Fruit fly (Drosophila melanogaster) whole organism, pupa: ENCODE measurements around the gene Plod.

Experiments used
- CG10348 ChIP-seq: fragments of 200-800 bp; sonication (Bioruptor generic); IDR thresholded peaks from 2 replicates; pipeline ENCODE4 v1.3.6; 2022; ENCODE audit warnings: missing biosample characterization, missing genetic modification characterization
- CG12605 ChIP-seq: fragments of 200-800 bp; sonication (Bioruptor generic); IDR thresholded peaks from 2 replicates; pipeline ENCODE4 v1.3.6; 2022; ENCODE audit warnings: missing biosample characterization, missing genetic modification characterization
- CG13204 ChIP-seq: fragments of 200-800 bp; sonication (Bioruptor generic); optimal IDR thresholded peaks from 2 replicates; lab custom pipeline; 2018; ENCODE audit warnings: missing biosample characterization, mild to moderate bottlenecking, missing genetic modification characterization, moderate library complexity
- CG14655 ChIP-seq: fragments of 200-800 bp; sonication (Bioruptor generic); optimal IDR thresholded peaks from 3 replicates; lab custom pipeline; 2017; ENCODE audit warnings: mild to moderate bottlenecking, missing biosample characterization, missing genetic modification reagents, missing genetic modification characterization
- CG15710 ChIP-seq: fragments of 200-800 bp; sonication (Bioruptor generic); optimal IDR thresholded peaks from 2 replicates; lab custom pipeline; 2018; ENCODE audit warnings: missing biosample characterization, mild to moderate bottlenecking, missing genetic modification characterization, moderate library complexity
- CG17806 ChIP-seq: fragments of 200-800 bp; sonication (Bioruptor generic); optimal IDR thresholded peaks from 2 replicates; lab custom pipeline; 2018; ENCODE audit warnings: missing biosample characterization, mild to moderate bottlenecking, missing genetic modification characterization, moderate library complexity
- CG32121 ChIP-seq: fragments of 200-800 bp; sonication (Bioruptor generic); IDR thresholded peaks from 2 replicates; pipeline ENCODE4 v1.3.6; 2022; ENCODE audit warnings: missing biosample characterization, missing genetic modification characterization
- CG34367 ChIP-seq: fragments of 200-800 bp; sonication (Bioruptor generic); optimal IDR thresholded peaks from 2 replicates; lab custom pipeline; 2018; ENCODE audit warnings: missing biosample characterization, mild to moderate bottlenecking, missing genetic modification characterization
- CG4496 ChIP-seq: fragments of 200-800 bp; sonication (Bioruptor generic); IDR thresholded peaks from 3 replicates; pipeline ENCODE4 v1.3.6; 2022; ENCODE audit warnings: missing biosample characterization, missing genetic modification characterization
- CG8159 ChIP-seq: fragments of 200-800 bp; sonication (Bioruptor generic); optimal IDR thresholded peaks from 3 replicates; lab custom pipeline; 2018; ENCODE audit warnings: missing biosample characterization, mild to moderate bottlenecking, missing genetic modification characterization, moderate library complexity
- CG8301 ChIP-seq: fragments of 200-800 bp; sonication (Bioruptor generic); optimal IDR thresholded peaks from 2 replicates; lab custom pipeline; 2018; ENCODE audit warnings: missing biosample characterization, mild to moderate bottlenecking, missing genetic modification characterization
- CG9948 ChIP-seq: fragments of 200-800 bp; sonication (Bioruptor generic); optimal IDR thresholded peaks from 2 replicates; lab custom pipeline; 2018; ENCODE audit warnings: missing biosample characterization, mild to moderate bottlenecking, missing genetic modification characterization, moderate library complexity
- D1 ChIP-seq: fragments of 200-800 bp; sonication (Bioruptor generic); optimal IDR thresholded peaks from 2 replicates; lab custom pipeline; 2018; ENCODE audit warnings: missing biosample characterization, mild to moderate bottlenecking, missing genetic modification characterization, moderate library complexity
- EcR ChIP-seq: fragments of 200-800 bp; sonication (Bioruptor generic); optimal IDR thresholded peaks from 3 replicates; lab custom pipeline; 2019; ENCODE audit warnings: missing biosample characterization, missing genetic modification characterization, mild to moderate bottlenecking, moderate library complexity, missing genetic modification reagents
- Ets98B ChIP-seq: fragments of 200-800 bp; sonication (Bioruptor generic); IDR thresholded peaks from 2 replicates; pipeline ENCODE4 v1.3.6; 2022; ENCODE audit warnings: missing biosample characterization, missing genetic modification characterization
- Pif1A ChIP-seq: fragments of 200-800 bp; sonication (Bioruptor generic); optimal IDR thresholded peaks from 3 replicates; lab custom pipeline; 2016; ENCODE audit warnings: missing biosample characterization, missing genetic modification characterization
- Pif1B ChIP-seq: fragments of 200-800 bp; sonication (Bioruptor generic); optimal IDR thresholded peaks from 3 replicates; lab custom pipeline; 2016; ENCODE audit warnings: missing biosample characterization, missing genetic modification characterization
- Snoo ChIP-seq: fragments of 200-800 bp; sonication (Bioruptor generic); optimal IDR thresholded peaks from 3 replicates; lab custom pipeline; 2017; ENCODE audit warnings: missing biosample characterization, mild to moderate bottlenecking, missing genetic modification characterization, inconsistent platforms
- fd96Ca ChIP-seq: fragments of 200-800 bp; sonication (Bioruptor generic); IDR thresholded peaks from 3 replicates; pipeline ENCODE4 v1.3.6; 2022; ENCODE audit warnings: missing biosample characterization, missing genetic modification characterization
- gl ChIP-seq: fragments of 200-800 bp; sonication (Bioruptor generic); optimal IDR thresholded peaks from 2 replicates; lab custom pipeline; 2018; ENCODE audit warnings: missing biosample characterization, mild to moderate bottlenecking, missing genetic modification characterization
- rn ChIP-seq: fragments of 200-800 bp; sonication (Bioruptor generic); IDR thresholded peaks from 2 replicates; pipeline ENCODE4 v1.3.6; 2022; ENCODE audit warnings: missing biosample characterization, missing genetic modification characterization

The Plod gene

dm6 chr3L:11164899-11165298, 40.9 kb downstream of the Plod start, which contains the start of gene Alg10:
Gene Alg10 (plus strand): TSS chr3L:11164971.
- TF ChIP-seq Pif1A (GFP tag; lab: Kevin White, UChicago) (no peak), CG17806 (no peak), CG15710 (tag; lab: Kevin White, UChicago) (no peak), Snoo (tag; lab: Kevin White, UChicago) (no peak), Ets98B (GFP tag; lab: Robert Waterston, UW) (no peak), rn (GFP tag; lab: Robert Waterston, UW) (no peak), CG14655 (GFP tag; lab: Kevin White, UChicago) (no peak), fd96Ca (GFP tag; lab: Robert Waterston, UW) (no peak), CG10348 (GFP tag; lab: Robert Waterston, UW) (no peak), CG8301 (tag; lab: Kevin White, UChicago) (no peak), CG13204 (no peak), CG4496 (GFP tag; lab: Robert Waterston, UW) (no peak), CG8159 (tag; lab: Kevin White, UChicago) (no peak), CG12605 (GFP tag; lab: Robert Waterston, UW) (no peak), CG32121 (GFP tag; lab: Robert Waterston, UW) (no peak), gl (no peak)

- TF ChIP-seq Pif1A (GFP tag; lab: Kevin White, UChicago) (peak; percentile 54), rn (GFP tag; lab: Robert Waterston, UW) (peak; percentile 51; the same call in 1 of the 2 replicates), CG10348 (GFP tag; lab: Robert Waterston, UW) (peak; percentile 15; the same call in 1 of the 2 replicates), CG12605 (GFP tag; lab: Robert Waterston, UW) (peak; percentile 8; the same call in 1 of the 2 replicates), CG15710 (tag; lab: Kevin White, UChicago) (peak; percentile 19), CG8159 (tag; lab: Kevin White, UChicago) (no peak), Pif1B (GFP tag; lab: Kevin White, UChicago) (peak; percentile 44), Ets98B (GFP tag; lab: Robert Waterston, UW) (peak; percentile 77), CG13204 (no peak), CG17806 (no peak), CG8301 (tag; lab: Kevin White, UChicago) (peak; percentile 46), CG34367 (tag; lab: Kevin White, UChicago) (no peak), fd96Ca (GFP tag; lab: Robert Waterston, UW) (peak; percentile 68), CG32121 (GFP tag; lab: Robert Waterston, UW) (peak; percentile 74), Snoo (tag; lab: Kevin White, UChicago) (peak; percentile 23), CG14655 (GFP tag; lab: Kevin White, UChicago) (peak; percentile 58), CG4496 (GFP tag; lab: Robert Waterston, UW) (peak; percentile 77)
These were observed 50.4 kb downstream of the Plod start for dm6 chr3L:11155380-11155779.

dm6 chr3L:11150735-11151287, 55.0 kb downstream of the Plod start, which contains the start of gene CG6216:
Gene CG6216 (minus strand): TSS chr3L:11150785.
- TF ChIP-seq Snoo (tag; lab: Kevin White, UChicago), result peak; percentile 77
- no peak for TF ChIP-seq gl
- TF ChIP-seq CG8301 (tag; lab: Kevin White, UChicago), result no peak
- no peak for TF ChIP-seq rn (GFP tag; lab: Robert Waterston, UW)

- TF ChIP-seq CG4496 (GFP tag; lab: Robert Waterston, UW) (peak; percentile 77), D1 (tag; lab: Kevin White, UChicago) (peak; percentile 65), CG14655 (GFP tag; lab: Kevin White, UChicago) (peak; percentile 87), CG10348 (GFP tag; lab: Robert Waterston, UW) (no peak), EcR (GFP tag; lab: Kevin White, UChicago) (peak; percentile 21), Pif1A (GFP tag; lab: Kevin White, UChicago) (peak; percentile 68), CG17806 (peak; percentile 88), CG8159 (tag; lab: Kevin White, UChicago) (peak; percentile 88), gl (peak; percentile 66), CG8301 (tag; lab: Kevin White, UChicago) (peak; percentile 85), rn (GFP tag; lab: Robert Waterston, UW) (no peak; the same call in 1 of the 2 replicates), CG9948 (peak; percentile 87), CG13204 (peak; percentile 59), CG32121 (GFP tag; lab: Robert Waterston, UW) (peak; percentile 54; the same call in 1 of the 2 replicates), fd96Ca (GFP tag; lab: Robert Waterston, UW) (peak; percentile 61; the same call in 1 of the 3 replicates), Pif1B (GFP tag; lab: Kevin White, UChicago) (peak; percentile 64), CG15710 (tag; lab: Kevin White, UChicago) (peak; percentile 81), Ets98B (GFP tag; lab: Robert Waterston, UW) (peak; percentile 68), Snoo (tag; lab: Kevin White, UChicago) (no peak), CG12605 (GFP tag; lab: Robert Waterston, UW) (peak; percentile 41), CG34367 (tag; lab: Kevin White, UChicago) (peak; percentile 76)
These were observed 57.2 kb downstream of the Plod start for dm6 chr3L:11148478-11149251.
